Fruit fly (Drosophila melanogaster) whole organism, pupa: ENCODE data around the gene CG2225.

ENCODE experiments used
- CG10348 ChIP-seq: fragments of 200-800 bp; sonication (Bioruptor generic); IDR thresholded peaks from 2 replicates; pipeline ENCODE4 v1.3.6; 2022; ENCODE audit warnings: missing biosample characterization, missing genetic modification characterization
- CG12605 ChIP-seq: fragments of 200-800 bp; sonication (Bioruptor generic); IDR thresholded peaks from 2 replicates; pipeline ENCODE4 v1.3.6; 2022; ENCODE audit warnings: missing biosample characterization, missing genetic modification characterization
- CG13204 ChIP-seq: fragments of 200-800 bp; sonication (Bioruptor generic); optimal IDR thresholded peaks from 2 replicates; lab custom pipeline; 2018; ENCODE audit warnings: missing biosample characterization, mild to moderate bottlenecking, missing genetic modification characterization, moderate library complexity
- CG14655 ChIP-seq: fragments of 200-800 bp; sonication (Bioruptor generic); optimal IDR thresholded peaks from 3 replicates; lab custom pipeline; 2017; ENCODE audit warnings: mild to moderate bottlenecking, missing biosample characterization, missing genetic modification reagents, missing genetic modification characterization
- CG15710 ChIP-seq: fragments of 200-800 bp; sonication (Bioruptor generic); optimal IDR thresholded peaks from 2 replicates; lab custom pipeline; 2018; ENCODE audit warnings: missing biosample characterization, mild to moderate bottlenecking, missing genetic modification characterization, moderate library complexity
- CG17806 ChIP-seq: fragments of 200-800 bp; sonication (Bioruptor generic); optimal IDR thresholded peaks from 2 replicates; lab custom pipeline; 2018; ENCODE audit warnings: missing biosample characterization, mild to moderate bottlenecking, missing genetic modification characterization, moderate library complexity
- CG32121 ChIP-seq: fragments of 200-800 bp; sonication (Bioruptor generic); IDR thresholded peaks from 2 replicates; pipeline ENCODE4 v1.3.6; 2022; ENCODE audit warnings: missing biosample characterization, missing genetic modification characterization
- CG34367 ChIP-seq: fragments of 200-800 bp; sonication (Bioruptor generic); optimal IDR thresholded peaks from 2 replicates; lab custom pipeline; 2018; ENCODE audit warnings: missing biosample characterization, mild to moderate bottlenecking, missing genetic modification characterization
- CG4496 ChIP-seq: fragments of 200-800 bp; sonication (Bioruptor generic); IDR thresholded peaks from 3 replicates; pipeline ENCODE4 v1.3.6; 2022; ENCODE audit warnings: missing biosample characterization, missing genetic modification characterization
- CG8159 ChIP-seq: fragments of 200-800 bp; sonication (Bioruptor generic); optimal IDR thresholded peaks from 3 replicates; lab custom pipeline; 2018; ENCODE audit warnings: missing biosample characterization, mild to moderate bottlenecking, missing genetic modification characterization, moderate library complexity
- CG8301 ChIP-seq: fragments of 200-800 bp; sonication (Bioruptor generic); optimal IDR thresholded peaks from 2 replicates; lab custom pipeline; 2018; ENCODE audit warnings: missing biosample characterization, mild to moderate bottlenecking, missing genetic modification characterization
- CG9948 ChIP-seq: fragments of 200-800 bp; sonication (Bioruptor generic); optimal IDR thresholded peaks from 2 replicates; lab custom pipeline; 2018; ENCODE audit warnings: missing biosample characterization, mild to moderate bottlenecking, missing genetic modification characterization, moderate library complexity
- D1 ChIP-seq: fragments of 200-800 bp; sonication (Bioruptor generic); optimal IDR thresholded peaks from 2 replicates; lab custom pipeline; 2018; ENCODE audit warnings: missing biosample characterization, mild to moderate bottlenecking, missing genetic modification characterization, moderate library complexity
- EcR ChIP-seq: fragments of 200-800 bp; sonication (Bioruptor generic); optimal IDR thresholded peaks from 3 replicates; lab custom pipeline; 2019; ENCODE audit warnings: missing biosample characterization, missing genetic modification characterization, mild to moderate bottlenecking, moderate library complexity, missing genetic modification reagents
- Ets98B ChIP-seq: fragments of 200-800 bp; sonication (Bioruptor generic); IDR thresholded peaks from 2 replicates; pipeline ENCODE4 v1.3.6; 2022; ENCODE audit warnings: missing biosample characterization, missing genetic modification characterization
- Pif1A ChIP-seq: fragments of 200-800 bp; sonication (Bioruptor generic); optimal IDR thresholded peaks from 3 replicates; lab custom pipeline; 2016; ENCODE audit warnings: missing biosample characterization, missing genetic modification characterization
- Pif1B ChIP-seq: fragments of 200-800 bp; sonication (Bioruptor generic); optimal IDR thresholded peaks from 3 replicates; lab custom pipeline; 2016; ENCODE audit warnings: missing biosample characterization, missing genetic modification characterization
- Snoo ChIP-seq: fragments of 200-800 bp; sonication (Bioruptor generic); optimal IDR thresholded peaks from 3 replicates; lab custom pipeline; 2017; ENCODE audit warnings: missing biosample characterization, mild to moderate bottlenecking, missing genetic modification characterization, inconsistent platforms
- fd96Ca ChIP-seq: fragments of 200-800 bp; sonication (Bioruptor generic); IDR thresholded peaks from 3 replicates; pipeline ENCODE4 v1.3.6; 2022; ENCODE audit warnings: missing biosample characterization, missing genetic modification characterization
- gl ChIP-seq: fragments of 200-800 bp; sonication (Bioruptor generic); optimal IDR thresholded peaks from 2 replicates; lab custom pipeline; 2018; ENCODE audit warnings: missing biosample characterization, mild to moderate bottlenecking, missing genetic modification characterization
- rn ChIP-seq: fragments of 200-800 bp; sonication (Bioruptor generic); IDR thresholded peaks from 2 replicates; pipeline ENCODE4 v1.3.6; 2022; ENCODE audit warnings: missing biosample characterization, missing genetic modification characterization

Gene CG2225

dm6 chr2L:21624472-21624787 lies 52.9 kb downstream of the CG2225 start:
- no peak for TF ChIP-seq CG13204 (GFP tag; lab: Kevin White, UChicago)
- peak; percentile 65 for TF ChIP-seq D1 (tag; lab: Kevin White, UChicago)
- no peak for TF ChIP-seq CG8301
- TF ChIP-seq gl: no peak
- TF ChIP-seq Pif1B (GFP tag; lab: Kevin White, UChicago): no peak
- no peak for TF ChIP-seq EcR

- TF ChIP-seq CG15710 (tag; lab: Kevin White, UChicago) (no peak), CG32121 (GFP tag; lab: Robert Waterston, UW) (no peak), CG8159 (tag; lab: Kevin White, UChicago) (no peak), CG17806 (tag; lab: Kevin White, UChicago) (no peak), CG10348 (GFP tag; lab: Robert Waterston, UW) (no peak), D1 (tag; lab: Kevin White, UChicago) (no peak), CG12605 (GFP tag; lab: Robert Waterston, UW) (no peak), CG8301 (no peak), Pif1A (GFP tag; lab: Kevin White, UChicago) (peak; percentile 0), fd96Ca (GFP tag; lab: Robert Waterston, UW) (no peak; the same call in 2 of the 3 replicates), rn (no peak), CG14655 (GFP tag; lab: Kevin White, UChicago) (no peak), Ets98B (GFP tag; lab: Robert Waterston, UW) (peak; percentile 52; the same call in 1 of the 2 replicates), Snoo (tag; lab: Kevin White, UChicago) (no peak), CG4496 (GFP tag; lab: Robert Waterston, UW) (0 out of 3 replicates have a peak, but pooled peaks have one; percentile 17), CG9948 (tag; lab: Kevin White, UChicago) (no peak), CG34367 (tag; lab: Kevin White, UChicago) (no peak), CG13204 (GFP tag; lab: Kevin White, UChicago) (no peak), gl (no peak), Pif1B (GFP tag; lab: Kevin White, UChicago) (peak; percentile 29), EcR (no peak)
Observed at dm6 chr2L:21623685-21624471, 53.5 kb downstream of the CG2225 start, which contains the start of gene CG2201. Gene CG2201 (minus strand): TSS chr2L:21624080.

- TF ChIP-seq EcR (peak; percentile 46), fd96Ca (GFP tag; lab: Robert Waterston, UW) (no peak)
- TF ChIP-seq, all 21 proteins: peak for 1
Observed at dm6 chr2L:21622709-21623684, 54.3 kb downstream of the CG2225 start.

- TF ChIP-seq EcR: no peak
- no peak for TF ChIP-seq CG10348 (GFP tag; lab: Robert Waterston, UW)
- TF ChIP-seq, all 21 proteins: peak for 0
Observed at dm6 chr2L:21622062-21622589, 55.2 kb downstream of the CG2225 start.

dm6 chr2L:21620527-21620926 lies 56.8 kb downstream of the CG2225 start:
- TF ChIP-seq CG10348 (GFP tag; lab: Robert Waterston, UW) (no peak), CG17806 (tag; lab: Kevin White, UChicago) (no peak), CG9948 (tag; lab: Kevin White, UChicago) (no peak), rn (no peak), CG13204 (GFP tag; lab: Kevin White, UChicago) (no peak), Ets98B (GFP tag; lab: Robert Waterston, UW) (no peak), EcR (no peak), CG32121 (GFP tag; lab: Robert Waterston, UW) (no peak), Snoo (tag; lab: Kevin White, UChicago) (no peak), Pif1B (GFP tag; lab: Kevin White, UChicago) (no peak), CG4496 (GFP tag; lab: Robert Waterston, UW) (no peak)

- TF ChIP-seq CG8159 (tag; lab: Kevin White, UChicago): peak; percentile 34
- TF ChIP-seq CG34367 (tag; lab: Kevin White, UChicago): no peak
- no peak for TF ChIP-seq EcR
- no peak for TF ChIP-seq CG12605 (GFP tag; lab: Robert Waterston, UW)
- no peak for TF ChIP-seq rn
- TF ChIP-seq Pif1B (GFP tag; lab: Kevin White, UChicago): no peak
- TF ChIP-seq CG14655 (GFP tag; lab: Kevin White, UChicago): peak; percentile 37
- peak; percentile 22 for TF ChIP-seq Pif1A (GFP tag; lab: Kevin White, UChicago)
- TF ChIP-seq CG15710 (tag; lab: Kevin White, UChicago): peak; percentile 13
- peak; percentile 19 for TF ChIP-seq CG9948 (tag; lab: Kevin White, UChicago)
- TF ChIP-seq CG4496 (GFP tag; lab: Robert Waterston, UW): no peak; the same call in 2 of the 3 replicates
- peak; percentile 36 for TF ChIP-seq CG8301
Observed at dm6 chr2L:21618738-21619431, 58.4 kb downstream of the CG2225 start.
